Worm (Caenorhabditis elegans): Measurements from ENCODE around the gene nhr-207.
A peak's percentile ranks its signal among the peaks of the same experiment; 100 is the strongest.

The nhr-207 gene

ce11 chrV:12085867-12086634, 9.9 kb upstream of the nhr-207 start:
- peak; percentile 25 for TF ChIP-seq R02D3.7 (tag; optimal IDR thresholded peaks at IDR 0.05)
- no peak for TF ChIP-seq ceh-9 (tag; optimal IDR thresholded peaks at IDR 0.05)
- no peak for TF ChIP-seq nhr-77 (tag; optimal IDR thresholded peaks at IDR 0.05)
- no peak for TF ChIP-seq skn-1 (tag; optimal IDR thresholded peaks at IDR 0.05)
- no peak for TF ChIP-seq snpc-4 (tag; optimal IDR thresholded peaks at IDR 0.05)
- TF ChIP-seq pqm-1 (tag; optimal IDR thresholded peaks at IDR 0.05), result peak; percentile 48
- peak; percentile 54 to 91 (median 58) for TF ChIP-seq elt-3 (tag; optimal IDR thresholded peaks at IDR 0.05)
- TF ChIP-seq elt-1 (tag; optimal IDR thresholded peaks at IDR 0.05), result no peak
- no peak for TF ChIP-seq sea-2 (GFP tag; optimal IDR thresholded peaks at IDR 0.05)
- TF ChIP-seq nhr-12 (tag; optimal IDR thresholded peaks at IDR 0.05), result no peak
- no peak for TF ChIP-seq egl-27 (tag; optimal IDR thresholded peaks at IDR 0.05)
- TF ChIP-seq nhr-25 (tag; optimal IDR thresholded peaks at IDR 0.05), result no peak
- TF ChIP-seq mml-1 (tag; optimal IDR thresholded peaks at IDR 0.05), result no peak
- TF ChIP-seq unc-39 (tag; optimal IDR thresholded peaks at IDR 0.05), result no peak
- TF ChIP-seq nhr-237 (tag; optimal IDR thresholded peaks at IDR 0.05), result no peak
- no peak for TF ChIP-seq lin-15B (tag; optimal IDR thresholded peaks at IDR 0.05)
- TF ChIP-seq mdl-1 (tag; optimal IDR thresholded peaks at IDR 0.05), result no peak
- peak; percentile 43 for TF ChIP-seq pha-4 (tag; optimal IDR thresholded peaks at IDR 0.05)
- TF ChIP-seq fkh-2 (tag; optimal IDR thresholded peaks at IDR 0.05), result no peak
- TF ChIP-seq elt-2 (tag; optimal IDR thresholded peaks at IDR 0.05), result peak; percentile 57
- TF ChIP-seq lsy-12 (tag; optimal IDR thresholded peaks at IDR 0.05), result no peak
- TF ChIP-seq fos-1 (tag; optimal IDR thresholded peaks at IDR 0.05), result no peak
- no peak for TF ChIP-seq ztf-11 (tag; optimal IDR thresholded peaks at IDR 0.05)
- TF ChIP-seq ceh-16 (tag; optimal IDR thresholded peaks at IDR 0.05), result no peak
- TF ChIP-seq aly-2 (tag; optimal IDR thresholded peaks at IDR 0.05), result no peak
- TF ChIP-seq nhr-67 (tag; optimal IDR thresholded peaks at IDR 0.05), result no peak
- peak; percentile 11 for TF ChIP-seq ceh-28 (tag; optimal IDR thresholded peaks at IDR 0.05)
- no peak for TF ChIP-seq ZK546.5 (tag; optimal IDR thresholded peaks at IDR 0.05)
- TF ChIP-seq nhr-76 (tag; optimal IDR thresholded peaks at IDR 0.05), result no peak
- no peak for TF ChIP-seq ztf-4 (tag; optimal IDR thresholded peaks at IDR 0.05)
- no peak for TF ChIP-seq nhr-23 (tag; optimal IDR thresholded peaks at IDR 0.05)
- TF ChIP-seq lin-39 (tag; optimal IDR thresholded peaks at IDR 0.05), result no peak
- no peak for TF ChIP-seq daf-12 (tag; optimal IDR thresholded peaks at IDR 0.05)

DNA sequence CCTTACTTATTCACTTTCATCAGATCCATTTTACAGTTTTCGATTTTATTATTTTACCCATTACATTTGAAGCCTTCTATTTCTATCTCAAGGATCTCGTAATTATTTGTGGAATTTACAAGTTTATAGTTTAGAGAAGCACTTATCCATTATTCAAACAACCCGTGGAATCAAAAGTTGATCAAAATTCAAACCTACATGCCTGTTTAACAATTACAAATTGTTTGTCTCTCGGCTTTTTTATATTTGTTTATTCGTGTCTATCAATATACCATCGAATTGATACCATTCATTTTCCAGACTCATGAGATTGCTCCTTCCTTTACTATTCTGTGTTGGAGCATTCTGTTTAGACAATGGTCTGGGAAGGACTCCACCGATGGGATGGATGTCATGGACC, 9.0 kb upstream of the nhr-207 start, which contains the start of gene gana-1:
TSS of gene gana-1 (plus strand) at position 301 of the 400 bp plus-strand sequence.
- no peak for TF ChIP-seq elt-3 (tag; optimal IDR thresholded peaks at IDR 0.05)
- TF ChIP-seq lsy-12 (tag; optimal IDR thresholded peaks at IDR 0.05), result no peak
- TF ChIP-seq zag-1 (tag; optimal IDR thresholded peaks at IDR 0.05), result no peak
- no peak for TF ChIP-seq fkh-10 (GFP tag; optimal IDR thresholded peaks at IDR 0.05)
- TF ChIP-seq lin-15B (tag; optimal IDR thresholded peaks at IDR 0.05), result no peak
- TF ChIP-seq snpc-4 (tag; optimal IDR thresholded peaks at IDR 0.05), result no peak
- no peak for TF ChIP-seq nhr-28 (tag; optimal IDR thresholded peaks at IDR 0.05)
- TF ChIP-seq ceh-82 (tag; optimal IDR thresholded peaks at IDR 0.05), result no peak
- no peak for TF ChIP-seq aly-2 (tag; optimal IDR thresholded peaks at IDR 0.05)
- TF ChIP-seq ZK546.5 (tag; optimal IDR thresholded peaks at IDR 0.05), result no peak
- no peak for TF ChIP-seq elt-1 (tag; optimal IDR thresholded peaks at IDR 0.05)
- no peak for TF ChIP-seq tbx-2 (tag; optimal IDR thresholded peaks at IDR 0.05)
- TF ChIP-seq ztf-11 (tag; optimal IDR thresholded peaks at IDR 0.05), result no peak
- no peak for TF ChIP-seq egl-5 (tag; optimal IDR thresholded peaks at IDR 0.05)
- no peak for TF ChIP-seq hmg-11 (tag; optimal IDR thresholded peaks at IDR 0.05)
- TF ChIP-seq fkh-2 (tag; optimal IDR thresholded peaks at IDR 0.05), result no peak

DNA sequence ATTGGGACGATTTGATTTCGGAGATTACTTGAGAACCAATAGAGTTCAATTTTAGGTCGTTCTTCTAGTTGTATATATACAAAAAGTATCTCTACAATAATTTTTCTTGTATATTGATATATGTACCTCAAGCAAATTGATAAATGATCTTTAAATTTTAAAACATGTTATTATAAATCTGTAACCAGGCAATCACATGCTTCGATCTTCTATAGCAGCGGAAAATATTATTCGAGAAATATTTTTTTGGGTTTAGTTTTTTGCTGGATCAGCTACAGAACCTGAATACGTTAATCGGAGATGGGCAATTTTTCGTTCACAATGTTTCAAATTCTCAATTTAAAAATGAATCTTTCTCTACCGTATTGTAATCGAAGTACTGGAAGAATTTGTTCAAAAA, 7.2 kb upstream of the nhr-207 start, which contains the start of gene R07B7.12:
TSS of gene R07B7.12 (plus strand) at position 301 of the 400 bp plus-strand sequence.
- TF ChIP-seq egl-27 (tag; optimal IDR thresholded peaks at IDR 0.05) (no peak), nhr-77 (tag; optimal IDR thresholded peaks at IDR 0.05) (no peak), nfya-1 (tag; optimal IDR thresholded peaks at IDR 0.05; ENCODE audit: insufficient read depth) (no peak), hmg-11 (tag; optimal IDR thresholded peaks at IDR 0.05) (no peak), nhr-237 (tag; optimal IDR thresholded peaks at IDR 0.05) (no peak), mdl-1 (tag; optimal IDR thresholded peaks at IDR 0.05) (no peak), mml-1 (tag; optimal IDR thresholded peaks at IDR 0.05) (no peak), nhr-28 (tag; optimal IDR thresholded peaks at IDR 0.05) (no peak), aly-2 (tag; optimal IDR thresholded peaks at IDR 0.05) (no peak), ceh-82 (tag; optimal IDR thresholded peaks at IDR 0.05) (no peak)

Measured in whole organism, L3 larva.